Worm (Caenorhabditis elegans) whole organism, L3 larva: Measurements from ENCODE around the gene F33E11.3.

Source experiments
- R02D3.7 ChIP-seq: fragments of 150-350 bp; optimal IDR thresholded peaks from 2 replicates; lab custom pipeline; 2014; ENCODE audit warnings: missing biosample characterization, missing genetic modification characterization
- egl-27 ChIP-seq: sonication (generic microtip); optimal IDR thresholded peaks from 4 replicates; lab custom pipeline; 2017; ENCODE audit warnings: missing biosample characterization, missing genetic modification reagents, missing genetic modification characterization
- elt-1 ChIP-seq: fragments of 150-350 bp; optimal IDR thresholded peaks from 2 replicates; lab custom pipeline; 2014; ENCODE audit warnings: missing biosample characterization, missing genetic modification characterization
- elt-3 ChIP-seq, 3 experiments: fragments of 150-350 bp in 1 of 3; sonication (generic microtip) in 2 of 3; optimal IDR thresholded peaks; 2 replicates in 2 of 3; 4 replicates in 1 of 3; lab custom pipeline; 2014 to 2017; ENCODE audit warnings: missing biosample characterization in 3 of 3, missing genetic modification characterization in 3 of 3
- fkh-10 ChIP-seq: sonication (generic microtip); optimal IDR thresholded peaks from 2 replicates; lab custom pipeline; 2017; ENCODE audit warnings: missing biosample characterization, missing genetic modification reagents, missing genetic modification characterization
- nhr-11 ChIP-seq: fragments of 150-350 bp; optimal IDR thresholded peaks from 2 replicates; lab custom pipeline; 2014; ENCODE audit warnings: missing biosample characterization, missing genetic modification characterization
- nhr-237 ChIP-seq: fragments of 150-350 bp; optimal IDR thresholded peaks from 2 replicates; lab custom pipeline; 2014; ENCODE audit warnings: missing biosample characterization, missing genetic modification characterization
- nhr-25 ChIP-seq: sonication (generic microtip); optimal IDR thresholded peaks from 2 replicates; lab custom pipeline; 2017; ENCODE audit warnings: missing biosample characterization, missing genetic modification characterization
- skn-1 ChIP-seq: fragments of 150-350 bp; optimal IDR thresholded peaks from 2 replicates; lab custom pipeline; 2014; ENCODE audit warnings: missing biosample characterization, missing genetic modification characterization
- snpc-4 ChIP-seq: fragments of 150-350 bp; optimal IDR thresholded peaks from 2 replicates; lab custom pipeline; 2014; ENCODE audit warnings: missing biosample characterization, missing genetic modification characterization
- ztf-11 ChIP-seq: fragments of 150-350 bp; optimal IDR thresholded peaks from 2 replicates; lab custom pipeline; 2014; ENCODE audit warnings: missing biosample characterization, missing genetic modification characterization
- ztf-4 ChIP-seq: fragments of 150-350 bp; optimal IDR thresholded peaks from 2 replicates; lab custom pipeline; 2014; ENCODE audit warnings: missing biosample characterization, missing genetic modification characterization

ce11 chrV:284808-285207 lies 19.7 kb downstream of the F33E11.3 start:
- TF ChIP-seq fkh-10 (GFP tag; lab: Kevin White, UChicago), result no peak
- no peak for TF ChIP-seq skn-1 (tag; lab: Kevin White, UChicago)
- TF ChIP-seq R02D3.7 (tag; lab: Kevin White, UChicago), result no peak
- TF ChIP-seq ztf-11 (tag; lab: Kevin White, UChicago), result no peak
- no peak for TF ChIP-seq nhr-237
- TF ChIP-seq nhr-11 (tag; lab: Kevin White, UChicago), result no peak
- no peak for TF ChIP-seq egl-27 (tag; lab: Kevin White, UChicago)
- no peak for TF ChIP-seq elt-3 (tag; optimal IDR thresholded peaks at IDR 0.05; lab: Kevin White, UChicago)
- TF ChIP-seq nhr-25, result no peak
- no peak for TF ChIP-seq elt-1
- no peak for TF ChIP-seq ztf-4 (tag; lab: Kevin White, UChicago)
- TF ChIP-seq snpc-4, result no peak
